Worm (Caenorhabditis elegans): ENCODE results near the gene srh-239.

ce11 chrV:15445437-15445836, at the start of gene srh-239:
- TF ChIP-seq lsy-2 (tag; optimal IDR thresholded peaks at IDR 0.05) (no peak), lin-39 (tag; optimal IDR thresholded peaks at IDR 0.05) (no peak), aha-1 (tag; optimal IDR thresholded peaks at IDR 0.05) (no peak)
